Worm (Caenorhabditis elegans): ENCODE data around the gene C45G9.14.

Gene C45G9.14

ce11 chrIII:5078062-5078461 lies 33.3 kb downstream of the C45G9.14 start (continued):
- TF ChIP-seq vab-7 (GFP tag; IDR thresholded peaks at IDR 0.05): no peak
- no peak for TF ChIP-seq Y105C5A.15 (GFP tag; IDR thresholded peaks at IDR 0.05)
- 0 out of 2 replicates have a peak, but pooled peaks have one; percentile 30 for TF ChIP-seq lin-38 (GFP tag; IDR thresholded peaks at IDR 0.05)
- TF ChIP-seq hif-1 (tag; optimal IDR thresholded peaks at IDR 0.05): peak in 1 of 2 experiments; percentile 66

- TF ChIP-seq mxl-3 (GFP tag; optimal IDR thresholded peaks at IDR 0.05): peak; percentile 60
- peak; percentile 47 for TF ChIP-seq dpl-1 (GFP tag; optimal IDR thresholded peaks at IDR 0.05)
- TF ChIP-seq attf-4 (tag; optimal IDR thresholded peaks at IDR 0.05): no peak
- TF ChIP-seq ceh-44 (GFP tag; IDR thresholded peaks at IDR 0.05): peak; percentile 81
- TF ChIP-seq ceh-32 (tag; optimal IDR thresholded peaks at IDR 0.05; ENCODE audit: poor library complexity): peak; percentile 60
- peak; percentile 67 for TF ChIP-seq dmd-6 (GFP tag; IDR thresholded peaks at IDR 0.05)
- peak; percentile 92 for TF ChIP-seq F26F4.8 (GFP tag; conservative IDR thresholded peaks at IDR 0.05)
- TF ChIP-seq ZK546.5 (tag; optimal IDR thresholded peaks at IDR 0.05): no peak
- TF ChIP-seq ceh-28 (tag; optimal IDR thresholded peaks at IDR 0.05): no peak
- peak; percentile 92 for TF ChIP-seq D1046.2 (GFP tag; IDR thresholded peaks at IDR 0.05)
- TF ChIP-seq aly-2 (tag; optimal IDR thresholded peaks at IDR 0.05): no peak
- TF ChIP-seq set-16 (GFP tag; IDR thresholded peaks at IDR 0.05): peak; percentile 42; the same call in 1 of the 2 replicates
- peak; percentile 95 for TF ChIP-seq dmd-8 (GFP tag; IDR thresholded peaks at IDR 0.05)
- TF ChIP-seq nhr-102 (tag; optimal IDR thresholded peaks at IDR 0.05): peak; percentile 94
- TF ChIP-seq nhr-11 (tag; optimal IDR thresholded peaks at IDR 0.05): no peak
- peak; percentile 46 for TF ChIP-seq nhr-6 (tag; optimal IDR thresholded peaks at IDR 0.05)
- TF ChIP-seq duxl-1 (tag; optimal IDR thresholded peaks at IDR 0.05; ENCODE audit: poor library complexity): peak; percentile 87
- TF ChIP-seq unc-130 (GFP tag; optimal IDR thresholded peaks at IDR 0.05): peak; percentile 46
- TF ChIP-seq pha-4 (GFP tag; IDR thresholded peaks at IDR 0.05): peak; percentile 92
- no peak for TF ChIP-seq pha-4 (tag; optimal IDR thresholded peaks at IDR 0.05)
- TF ChIP-seq mdl-1 (tag; optimal IDR thresholded peaks at IDR 0.05): peak in 1 of 2 experiments; percentile 5
- peak; percentile 84 for TF ChIP-seq Y5F2A.4 (GFP tag; optimal IDR thresholded peaks at IDR 0.05)
- peak; percentile 79 for TF ChIP-seq T20F7.1 (GFP tag; optimal IDR thresholded peaks at IDR 0.05)
- peak; percentile 93 for TF ChIP-seq nhr-42 (GFP tag; IDR thresholded peaks at IDR 0.05)
- no peak for TF ChIP-seq ceh-82 (tag; optimal IDR thresholded peaks at IDR 0.05)
- TF ChIP-seq lsy-2 (tag; optimal IDR thresholded peaks at IDR 0.05): peak; percentile 48 to 78
- TF ChIP-seq egl-27 (tag; optimal IDR thresholded peaks at IDR 0.05): no peak
- peak; percentile 41 for TF ChIP-seq ama-1 (optimal IDR thresholded peaks at IDR 0.05)
- peak; percentile 59 for TF ChIP-seq tra-1 (GFP tag; IDR thresholded peaks at IDR 0.05)
- TF ChIP-seq ceh-20 (GFP tag; IDR thresholded peaks at IDR 0.05): peak; percentile 79
- peak; percentile 67 for TF ChIP-seq sdz-12 (GFP tag; optimal IDR thresholded peaks at IDR 0.05)
- TF ChIP-seq nhr-25 (tag; optimal IDR thresholded peaks at IDR 0.05; ENCODE audit: borderline replicate concordance, insufficient read depth): peak; percentile 61
- no peak for TF ChIP-seq ces-1 (GFP tag; optimal IDR thresholded peaks at IDR 0.05)
- peak; percentile 81 for TF ChIP-seq nhr-111 (GFP tag; optimal IDR thresholded peaks at IDR 0.05)
- 0 out of 2 replicates have a peak, but pooled peaks have one; percentile 28 for TF ChIP-seq zip-11 (GFP tag; IDR thresholded peaks at IDR 0.05)
- TF ChIP-seq ceh-62 (tag; optimal IDR thresholded peaks at IDR 0.05): no peak
- TF ChIP-seq Y48G9A.11 (GFP tag; IDR thresholded peaks at IDR 0.05): peak; percentile 87
- peak; percentile 90 for TF ChIP-seq lin-38 (GFP tag; IDR thresholded peaks at IDR 0.05)
- peak; percentile 86 for TF ChIP-seq mep-1 (tag; optimal IDR thresholded peaks at IDR 0.05)
- peak; percentile 94 for TF ChIP-seq egl-43 (GFP tag; IDR thresholded peaks at IDR 0.05)
- TF ChIP-seq nhr-28 (tag; optimal IDR thresholded peaks at IDR 0.05): peak; percentile 70
- TF ChIP-seq daf-8 (GFP tag; IDR thresholded peaks at IDR 0.05): peak; percentile 76; the same call in 1 of the 2 replicates
- 0 out of 2 replicates have a peak, but pooled peaks have one; percentile 75 for TF ChIP-seq F44E2.7 (GFP tag; IDR thresholded peaks at IDR 0.05)
- TF ChIP-seq vab-7 (GFP tag; IDR thresholded peaks at IDR 0.05): peak; percentile 82
- peak; percentile 5 to 96 for TF ChIP-seq hif-1 (tag; optimal IDR thresholded peaks at IDR 0.05)
Observed at ce11 chrIII:5080700-5081572, 36.1 kb downstream of the C45G9.14 start.
